Worm (Caenorhabditis elegans) whole organism, late embryonic: ENCODE data around the gene C23F12.3.

Experiments used
- ceh-6 ChIP-seq: fragments of 200-800 bp; sonication (Bioruptor generic); optimal IDR thresholded peaks from 2 replicates; lab custom pipeline; 2018; ENCODE audit warnings: mild to moderate bottlenecking, missing genetic modification characterization, missing compliant biosample characterization
- gmeb-2 ChIP-seq: sonication (generic microtip); optimal IDR thresholded peaks from 2 replicates; lab custom pipeline; 2016; ENCODE audit warnings: missing genetic modification characterization, inconsistent platforms, missing compliant biosample characterization
- lim-6 ChIP-seq: sonication (generic microtip); optimal IDR thresholded peaks from 2 replicates; lab custom pipeline; 2016; ENCODE audit warnings: missing genetic modification characterization, missing compliant biosample characterization
- pqm-1 ChIP-seq: sonication (generic microtip); optimal IDR thresholded peaks from 2 replicates; lab custom pipeline; 2016; ENCODE audit warnings: missing genetic modification characterization, missing compliant biosample characterization

DNA sequence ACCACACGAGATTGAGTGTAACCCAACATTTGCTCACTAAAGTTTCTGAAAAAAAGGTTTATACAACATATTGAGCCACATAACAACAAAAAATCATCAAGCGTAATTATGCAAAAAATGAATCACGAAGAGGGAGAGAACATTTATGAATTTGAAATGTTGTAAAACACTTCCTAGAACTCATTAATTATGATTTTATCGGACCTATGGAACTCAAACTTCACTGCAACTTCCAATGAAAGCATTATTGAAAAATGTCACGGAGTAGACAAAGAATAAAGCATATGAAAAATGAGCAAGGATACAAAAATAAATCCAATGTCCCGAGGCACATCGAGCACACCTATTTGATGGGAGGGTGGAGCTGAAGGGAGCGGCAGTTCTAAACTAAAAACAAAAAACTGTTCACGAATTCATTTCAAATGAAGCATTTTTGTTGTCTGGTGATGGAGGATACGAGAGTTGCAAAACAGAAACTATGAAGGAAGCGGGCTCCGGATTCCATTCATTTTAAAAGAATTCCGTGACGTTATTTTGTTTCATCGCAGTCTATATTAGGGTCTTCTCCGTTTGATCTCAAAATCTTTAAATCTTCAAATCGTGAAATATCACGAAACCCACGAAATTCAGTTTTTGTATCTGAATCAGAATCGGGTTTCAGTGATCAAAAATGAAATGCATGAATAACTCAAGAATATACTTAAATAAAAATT is 41.4 kb upstream of the C23F12.3 start, which contains the start of gene flp-20:
- TF ChIP-seq gmeb-2 (tag; lab: Kevin White, UChicago), result no peak
- no peak for TF ChIP-seq ceh-6
- no peak for TF ChIP-seq lim-6
- TF ChIP-seq pqm-1 (tag; lab: Kevin White, UChicago), result no peak
